Worm (Caenorhabditis elegans): ENCODE results near the gene trmt-10C.2.

DNA sequence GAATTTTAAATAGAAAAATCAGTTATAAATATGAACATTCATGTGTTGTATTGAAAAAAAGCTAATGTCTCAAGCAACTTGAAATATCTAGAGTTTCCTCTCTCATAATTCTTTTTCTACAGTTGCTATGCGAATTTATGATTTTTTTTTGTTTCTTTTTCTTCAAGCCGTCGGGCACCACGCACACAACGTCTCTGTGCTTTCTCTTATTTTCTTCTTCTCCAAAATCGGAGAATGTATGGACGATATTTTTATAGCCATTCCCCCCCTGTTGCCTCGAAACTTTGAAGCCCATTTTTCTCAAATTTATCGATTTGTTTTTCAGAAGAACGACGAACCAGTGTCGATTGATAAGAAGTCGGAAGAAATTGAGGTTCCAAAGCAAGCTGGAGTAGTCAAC is 10.7 kb downstream of the trmt-10C.2 start:
- TF ChIP-seq hnd-1 (tag; optimal IDR thresholded peaks at IDR 0.05), result no peak
- no peak for TF ChIP-seq hmg-4 (GFP tag; optimal IDR thresholded peaks at IDR 0.05)
- no peak for TF ChIP-seq F13C5.2 (tag; optimal IDR thresholded peaks at IDR 0.05)
- no peak for TF ChIP-seq pes-1 (GFP tag; IDR thresholded peaks at IDR 0.05)
